Worm (Caenorhabditis elegans): ENCODE data around the gene K10D11.7.

DNA sequence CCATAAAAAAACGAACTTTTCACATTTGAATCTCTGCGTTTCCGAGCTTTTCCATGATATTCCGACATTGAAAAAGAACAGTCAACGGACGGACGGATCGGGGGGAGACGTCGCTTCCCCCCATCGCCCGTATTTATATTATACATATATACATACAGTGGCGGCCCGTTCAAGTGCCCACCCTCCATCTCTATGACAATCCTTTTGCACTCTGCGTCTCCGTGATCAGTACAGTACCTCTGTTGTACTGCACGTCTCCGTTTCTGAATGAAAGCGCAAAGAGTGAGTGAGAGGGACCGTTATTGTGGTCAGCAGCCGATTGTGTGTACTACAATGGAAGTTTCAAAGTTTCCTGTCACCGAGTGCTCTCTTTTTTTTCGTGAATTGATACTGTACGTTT, 3.3 kb upstream of the K10D11.7 start:
- TF ChIP-seq ama-1 (optimal IDR thresholded peaks at IDR 0.05) (no peak), F13C5.2 (tag; optimal IDR thresholded peaks at IDR 0.05) (no peak), pes-1 (GFP tag; IDR thresholded peaks at IDR 0.05) (no peak), flt-1 (GFP tag; IDR thresholded peaks at IDR 0.05) (no peak), ets-7 (tag; optimal IDR thresholded peaks at IDR 0.05) (no peak), hnd-1 (tag; optimal IDR thresholded peaks at IDR 0.05) (no peak), tbx-37 (GFP tag; conservative IDR thresholded peaks at IDR 0.05) (no peak), hmg-4 (GFP tag; optimal IDR thresholded peaks at IDR 0.05) (no peak), ceh-36 (tag; optimal IDR thresholded peaks at IDR 0.05) (no peak)

All from whole organism, early embryonic.